Worm (Caenorhabditis elegans) whole organism, mixed stage, embryonic: ENCODE measurements around the gene F36G9.15.

Experiments
- M03D4.4 ChIP-seq: sonication (generic microtip); optimal IDR thresholded peaks from 2 replicates; lab custom pipeline; 2017; ENCODE audit warnings: mild to moderate bottlenecking, missing genetic modification characterization, missing compliant biosample characterization
- blmp-1 ChIP-seq: fragments of 150-350 bp; optimal IDR thresholded peaks from 2 replicates; lab custom pipeline; 2014; ENCODE audit warnings: missing biosample characterization, missing genetic modification characterization
- ceh-39 ChIP-seq: fragments of 150-350 bp; optimal IDR thresholded peaks from 2 replicates; lab custom pipeline; 2014; ENCODE audit warnings: missing biosample characterization, missing genetic modification characterization
- ceh-43 ChIP-seq: fragments of 200-800 bp; sonication (Bioruptor generic); optimal IDR thresholded peaks from 2 replicates; lab custom pipeline; 2018; ENCODE audit warnings: mild to moderate bottlenecking, missing genetic modification characterization, moderate library complexity, missing compliant biosample characterization
- ceh-83 ChIP-seq: fragments of 200-800 bp; sonication (Bioruptor generic); optimal IDR thresholded peaks from 2 replicates; lab custom pipeline; 2018; ENCODE audit warnings: mild to moderate bottlenecking, missing genetic modification characterization, missing compliant biosample characterization
- ces-1 ChIP-seq: fragments of 150-350 bp; optimal IDR thresholded peaks from 2 replicates; lab custom pipeline; 2014; ENCODE audit warnings: missing biosample characterization, missing genetic modification reagents, missing genetic modification characterization
- cnd-1 ChIP-seq: fragments of 200-800 bp; sonication (Bioruptor generic); optimal IDR thresholded peaks from 2 replicates; lab custom pipeline; 2018; ENCODE audit warnings: mild to moderate bottlenecking, missing genetic modification characterization, missing compliant biosample characterization
- drap-1 ChIP-seq: fragments of 200-800 bp; sonication (Bioruptor generic); optimal IDR thresholded peaks from 3 replicates; lab custom pipeline; 2018; ENCODE audit warnings: mild to moderate bottlenecking, missing genetic modification characterization, missing compliant biosample characterization
- elt-1 ChIP-seq: sonication (generic microtip); optimal IDR thresholded peaks from 2 replicates; lab custom pipeline; 2017; ENCODE audit warnings: missing genetic modification characterization, mild to moderate bottlenecking, missing compliant biosample characterization, antibody characterized with exemption, moderate library complexity, borderline replicate concordance; ENCODE audit not compliant: insufficient read depth
- elt-3 ChIP-seq: fragments of 150-350 bp; optimal IDR thresholded peaks from 2 replicates; lab custom pipeline; 2014; ENCODE audit warnings: missing biosample characterization, missing genetic modification characterization
- ham-2 ChIP-seq: fragments of 200-800 bp; sonication (Bioruptor generic); optimal IDR thresholded peaks from 2 replicates; lab custom pipeline; 2018; ENCODE audit warnings: mild to moderate bottlenecking, missing genetic modification characterization, missing compliant biosample characterization
- hlh-1 ChIP-seq: fragments of 150-350 bp; optimal IDR thresholded peaks from 2 replicates; lab custom pipeline; 2014; ENCODE audit warnings: missing biosample characterization, missing genetic modification reagents, missing genetic modification characterization
- lin-32 ChIP-seq: fragments of 200-800 bp; sonication (Bioruptor generic); optimal IDR thresholded peaks from 2 replicates; lab custom pipeline; 2018; ENCODE audit warnings: mild to moderate bottlenecking, missing genetic modification characterization, missing compliant biosample characterization
- lsy-2 ChIP-seq: fragments of 150-350 bp; optimal IDR thresholded peaks from 2 replicates; lab custom pipeline; 2014; ENCODE audit warnings: missing biosample characterization, missing genetic modification characterization
- mab-5 ChIP-seq: fragments of 150-350 bp; optimal IDR thresholded peaks from 2 replicates; lab custom pipeline; 2014; ENCODE audit warnings: missing biosample characterization, missing genetic modification characterization
- mep-1 ChIP-seq: fragments of 150-350 bp; optimal IDR thresholded peaks from 2 replicates; lab custom pipeline; 2017; ENCODE audit warnings: missing biosample characterization, missing genetic modification reagents, missing genetic modification characterization, inconsistent platforms
- mls-2 ChIP-seq: sonication (generic microtip); optimal IDR thresholded peaks from 2 replicates; lab custom pipeline; 2016; ENCODE audit warnings: mild to moderate bottlenecking, missing genetic modification characterization, moderate library complexity, missing compliant biosample characterization
- nhr-12 ChIP-seq: fragments of 150-350 bp; optimal IDR thresholded peaks from 2 replicates; lab custom pipeline; 2014; ENCODE audit warnings: missing biosample characterization, missing genetic modification characterization
- nhr-237 ChIP-seq: fragments of 150-350 bp; optimal IDR thresholded peaks from 2 replicates; lab custom pipeline; 2014; ENCODE audit warnings: missing biosample characterization, missing genetic modification characterization
- nhr-28 ChIP-seq: fragments of 150-350 bp; optimal IDR thresholded peaks from 2 replicates; lab custom pipeline; 2014; ENCODE audit warnings: missing biosample characterization, missing genetic modification characterization
- nhr-76 ChIP-seq: sonication (generic microtip); optimal IDR thresholded peaks from 2 replicates; lab custom pipeline; 2017; ENCODE audit warnings: missing biosample characterization, missing genetic modification characterization
- sem-2 ChIP-seq: fragments of 200-800 bp; sonication (Bioruptor generic); optimal IDR thresholded peaks from 2 replicates; lab custom pipeline; 2018; ENCODE audit warnings: mild to moderate bottlenecking, missing genetic modification characterization, missing compliant biosample characterization
- snpc-4 ChIP-seq: fragments of 150-350 bp; optimal IDR thresholded peaks from 2 replicates; lab custom pipeline; 2014; ENCODE audit warnings: missing biosample characterization, missing genetic modification characterization
- sptf-1 ChIP-seq: sonication (generic microtip); optimal IDR thresholded peaks from 2 replicates; lab custom pipeline; 2017; ENCODE audit warnings: mild to moderate bottlenecking, missing genetic modification characterization, moderate library complexity, missing compliant biosample characterization
- tbx-8 ChIP-seq: fragments of 200-800 bp; sonication (Bioruptor generic); optimal IDR thresholded peaks from 2 replicates; lab custom pipeline; 2018; ENCODE audit warnings: mild to moderate bottlenecking, missing genetic modification characterization, moderate library complexity, missing compliant biosample characterization
- unc-120 ChIP-seq: sonication (generic microtip); optimal IDR thresholded peaks from 2 replicates; lab custom pipeline; 2017; ENCODE audit warnings: missing genetic modification characterization, missing compliant biosample characterization; ENCODE audit not compliant: poor library complexity, severe bottlenecking
- unc-39 ChIP-seq: fragments of 150-350 bp; optimal IDR thresholded peaks from 2 replicates; lab custom pipeline; 2014; ENCODE audit warnings: missing biosample characterization, missing genetic modification characterization
- unc-62 ChIP-seq: fragments of 150-350 bp; optimal IDR thresholded peaks from 2 replicates; lab custom pipeline; 2014; ENCODE audit warnings: missing biosample characterization, missing genetic modification reagents, missing genetic modification characterization
- zip-8 ChIP-seq: fragments of 150-350 bp; optimal IDR thresholded peaks from 2 replicates; lab custom pipeline; 2014; ENCODE audit warnings: missing biosample characterization, missing genetic modification characterization
- ztf-11 ChIP-seq: fragments of 150-350 bp; optimal IDR thresholded peaks from 2 replicates; lab custom pipeline; 2014; ENCODE audit warnings: missing biosample characterization, missing genetic modification characterization

Gene F36G9.15

ce11 chrV:15974836-15975235 lies 13.1 kb downstream of the F36G9.15 start, which contains the start of gene sru-22:
sru-22 (minus strand) TSS chrV:15974936.
- TF ChIP-seq ces-1 (no peak), mls-2 (tag; lab: Kevin White, UChicago) (no peak), ceh-39 (tag; lab: Kevin White, UChicago) (no peak), nhr-28 (tag; lab: Kevin White, UChicago) (no peak), unc-120 (tag; lab: Kevin White, UChicago) (no peak), nhr-76 (no peak), nhr-12 (no peak), ham-2 (GFP tag; lab: Kevin White, UChicago) (no peak), mep-1 (tag; lab: Kevin White, UChicago) (no peak), sem-2 (GFP tag; lab: Kevin White, UChicago) (no peak)

ce11 chrV:15972484-15972883 lies 15.5 kb downstream of the F36G9.15 start, which contains the start of gene sru-23:
sru-23 (minus strand) TSS chrV:15972584.
- TF ChIP-seq ceh-43 (GFP tag; lab: Kevin White, UChicago) (no peak), blmp-1 (tag; lab: Kevin White, UChicago) (no peak), mab-5 (no peak), nhr-237 (tag; lab: Kevin White, UChicago) (no peak), mep-1 (tag; lab: Kevin White, UChicago) (no peak), ceh-39 (tag; lab: Kevin White, UChicago) (no peak), nhr-28 (tag; lab: Kevin White, UChicago) (no peak), lin-32 (GFP tag; lab: Kevin White, UChicago) (no peak), elt-3 (tag; lab: Kevin White, UChicago) (no peak), drap-1 (GFP tag; lab: Kevin White, UChicago) (no peak), zip-8 (no peak), nhr-76 (no peak), hlh-1 (tag; lab: Kevin White, UChicago) (no peak), ham-2 (GFP tag; lab: Kevin White, UChicago) (no peak), tbx-8 (GFP tag; lab: Kevin White, UChicago) (no peak), sem-2 (GFP tag; lab: Kevin White, UChicago) (no peak), elt-1 (no peak), ztf-11 (tag; lab: Kevin White, UChicago) (no peak), unc-39 (tag; lab: Kevin White, UChicago) (no peak), lsy-2 (tag; lab: Kevin White, UChicago) (no peak)

- TF ChIP-seq elt-3 (tag; lab: Kevin White, UChicago): no peak
- TF ChIP-seq mep-1 (tag; lab: Kevin White, UChicago): no peak
- TF ChIP-seq unc-62: no peak
- TF ChIP-seq mls-2 (tag; lab: Kevin White, UChicago): no peak
- TF ChIP-seq ceh-83 (GFP tag; lab: Kevin White, UChicago): no peak
- no peak for TF ChIP-seq nhr-237 (tag; lab: Kevin White, UChicago)
- TF ChIP-seq ceh-39 (tag; lab: Kevin White, UChicago): no peak
- TF ChIP-seq blmp-1 (tag; lab: Kevin White, UChicago): no peak
- TF ChIP-seq snpc-4 (tag; lab: Kevin White, UChicago): no peak
Observed at ce11 chrV:15970820-15971219, 17.2 kb downstream of the F36G9.15 start.

ce11 chrV:15969653-15970052 lies 18.3 kb downstream of the F36G9.15 start, which contains the start of gene F36G9.7:
F36G9.7 (minus strand) TSS chrV:15969753.
- no peak for TF ChIP-seq snpc-4 (tag; lab: Kevin White, UChicago)
- no peak for TF ChIP-seq mab-5
- no peak for TF ChIP-seq ztf-11 (tag; lab: Kevin White, UChicago)
- TF ChIP-seq sem-2 (GFP tag; lab: Kevin White, UChicago): no peak
- TF ChIP-seq lsy-2 (tag; lab: Kevin White, UChicago): no peak
- no peak for TF ChIP-seq nhr-28 (tag; lab: Kevin White, UChicago)
- no peak for TF ChIP-seq sptf-1
- no peak for TF ChIP-seq tbx-8 (GFP tag; lab: Kevin White, UChicago)
- no peak for TF ChIP-seq ceh-39 (tag; lab: Kevin White, UChicago)
- no peak for TF ChIP-seq drap-1 (GFP tag; lab: Kevin White, UChicago)
- no peak for TF ChIP-seq hlh-1 (tag; lab: Kevin White, UChicago)
- TF ChIP-seq nhr-237 (tag; lab: Kevin White, UChicago): no peak

- TF ChIP-seq nhr-237 (tag; lab: Kevin White, UChicago) (no peak), tbx-8 (GFP tag; lab: Kevin White, UChicago) (no peak), elt-1 (no peak), snpc-4 (tag; lab: Kevin White, UChicago) (no peak), M03D4.4 (tag; lab: Kevin White, UChicago) (no peak), lsy-2 (tag; lab: Kevin White, UChicago) (no peak), unc-62 (no peak), cnd-1 (tag; lab: Kevin White, UChicago) (no peak)
- TF ChIP-seq, all 35 proteins: peak for 0
Observed at ce11 chrV:15967542-15967941, 20.4 kb downstream of the F36G9.15 start, which contains the start of gene sri-1. sri-1 (minus strand) TSS chrV:15967642.
